Fruit fly (Drosophila melanogaster): ENCODE data around the gene slp2.

Gene slp2

dm6 chr2L:3802818-3803456 is 33.7 kb upstream of the slp2 start (continued):
- TF ChIP-seq esg (GFP tag; conservative IDR thresholded peaks at IDR 0.05) (0 out of 2 replicates have a peak, but pooled peaks have one; percentile 29), CG8944 (GFP tag; optimal IDR thresholded peaks at IDR 0.05) (peak; percentile 28), CG4820 (GFP tag; optimal IDR thresholded peaks at IDR 0.05) (peak; percentile 22), h (optimal IDR thresholded peaks at IDR 0.05) (no peak), Dp (GFP tag; optimal IDR thresholded peaks at IDR 0.05) (peak; percentile 54), sisA (GFP tag; IDR thresholded peaks at IDR 0.05) (peak; percentile 49), CG18262 (tag; optimal IDR thresholded peaks at IDR 0.05) (peak; percentile 24), Sox102F (GFP tag; optimal IDR thresholded peaks at IDR 0.05) (peak; percentile 83), CG4707 (GFP tag; optimal IDR thresholded peaks at IDR 0.05) (peak; percentile 63), ash1 (GFP tag; optimal IDR thresholded peaks at IDR 0.05) (no peak), CG31388 (GFP tag; optimal IDR thresholded peaks at IDR 0.05) (peak; percentile 20), lab (GFP tag; optimal IDR thresholded peaks at IDR 0.05) (peak; percentile 81), CG6813 (GFP tag; optimal IDR thresholded peaks at IDR 0.05) (peak; percentile 11), Hand (GFP tag; optimal IDR thresholded peaks at IDR 0.05) (peak; percentile 28), onecut (GFP tag; IDR thresholded peaks at IDR 0.05) (peak; percentile 81), scrt (GFP tag; optimal IDR thresholded peaks at IDR 0.05) (no peak), CG1529 (GFP tag; optimal IDR thresholded peaks at IDR 0.05) (peak; percentile 26), CG12659 (GFP tag; optimal IDR thresholded peaks at IDR 0.05) (peak; percentile 61), Hr51 (GFP tag; optimal IDR thresholded peaks at IDR 0.05) (peak in 1 of 2 experiments; percentile 42), E2f2 (GFP tag; IDR thresholded peaks at IDR 0.05) (peak; percentile 73), ind (GFP tag; optimal IDR thresholded peaks at IDR 0.05) (peak; percentile 54), CG13775 (GFP tag; optimal IDR thresholded peaks at IDR 0.05) (peak; percentile 71), CG14667 (GFP tag; IDR thresholded peaks at IDR 0.05) (peak; percentile 37; the same call in 1 of the 2 replicates), lmd (GFP tag; IDR thresholded peaks at IDR 0.05) (peak; percentile 72), CrebB (tag; optimal IDR thresholded peaks at IDR 0.05) (peak; percentile 68), CG2678 (tag; optimal IDR thresholded peaks at IDR 0.05) (peak; percentile 23), caup (GFP tag; optimal IDR thresholded peaks at IDR 0.05; ENCODE audit: severe bottlenecking) (no peak), crp (GFP tag; optimal IDR thresholded peaks at IDR 0.05) (peak in 1 of 2 experiments; percentile 20), fd3F (GFP tag; optimal IDR thresholded peaks at IDR 0.05) (peak; percentile 66), Bdp1 (GFP tag; optimal IDR thresholded peaks at IDR 0.05) (peak; percentile 20), CG32532 (GFP tag; IDR thresholded peaks at IDR 0.05) (peak; percentile 75; the same call in 1 of the 2 replicates), CG2116 (GFP tag; optimal IDR thresholded peaks at IDR 0.05) (peak; percentile 58), nerfin-2 (GFP tag; IDR thresholded peaks at IDR 0.05; ENCODE audit: partially characterized antibody) (no peak), Jarid2 (GFP tag; optimal IDR thresholded peaks at IDR 0.05) (no peak), oc (tag; optimal IDR thresholded peaks at IDR 0.05) (no peak), D19B (GFP tag; optimal IDR thresholded peaks at IDR 0.05) (peak; percentile 70), Taf1 (GFP tag; IDR thresholded peaks at IDR 0.05) (peak; percentile 52; the same call in 1 of the 2 replicates), bab2 (GFP tag; optimal IDR thresholded peaks at IDR 0.05) (peak; percentile 51), CG6683 (GFP tag; optimal IDR thresholded peaks at IDR 0.05) (no peak), CHES-1-like (GFP tag; optimal IDR thresholded peaks at IDR 0.05) (peak; percentile 23), BtbVII (GFP tag; optimal IDR thresholded peaks at IDR 0.05) (peak; percentile 42), CG4328 (GFP tag; optimal IDR thresholded peaks at IDR 0.05) (peak; percentile 29), CG18599 (GFP tag; optimal IDR thresholded peaks at IDR 0.05) (peak; percentile 75), vvl (GFP tag; IDR thresholded peaks at IDR 0.05) (peak; percentile 87), CG17802 (tag; optimal IDR thresholded peaks at IDR 0.05) (no peak), CG32767 (GFP tag; IDR thresholded peaks at IDR 0.05) (peak; percentile 35), CG9817 (tag; optimal IDR thresholded peaks at IDR 0.05) (peak; percentile 83), tin (GFP tag; optimal IDR thresholded peaks at IDR 0.05) (peak; percentile 63)
